Worm (Caenorhabditis elegans): ENCODE measurements around the gene pps-1.

Gene pps-1

DNA sequence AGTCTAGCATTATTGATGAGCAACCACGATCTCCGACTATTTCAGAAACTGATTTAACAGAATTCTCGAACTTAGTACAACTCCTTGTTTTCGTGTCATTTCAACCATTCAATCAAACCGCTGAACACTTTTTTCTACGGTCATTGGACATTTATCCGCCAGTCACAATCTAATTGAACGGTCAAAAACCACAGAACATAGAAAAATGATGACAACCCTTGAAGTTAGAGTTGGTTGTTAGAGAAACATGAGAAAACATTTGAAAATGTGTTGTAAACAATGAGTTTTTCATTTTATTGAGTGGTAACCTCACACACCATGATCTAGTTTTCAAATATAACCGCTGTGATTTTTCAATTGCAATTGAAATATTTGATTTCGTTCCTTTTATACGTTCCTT lies 17.3 kb upstream of the pps-1 start:
- TF ChIP-seq dao-5 (tag; optimal IDR thresholded peaks at IDR 0.05) (no peak), him-1 (tag; optimal IDR thresholded peaks at IDR 0.05) (no peak), W03F9.2 (tag; optimal IDR thresholded peaks at IDR 0.05) (no peak)

DNA sequence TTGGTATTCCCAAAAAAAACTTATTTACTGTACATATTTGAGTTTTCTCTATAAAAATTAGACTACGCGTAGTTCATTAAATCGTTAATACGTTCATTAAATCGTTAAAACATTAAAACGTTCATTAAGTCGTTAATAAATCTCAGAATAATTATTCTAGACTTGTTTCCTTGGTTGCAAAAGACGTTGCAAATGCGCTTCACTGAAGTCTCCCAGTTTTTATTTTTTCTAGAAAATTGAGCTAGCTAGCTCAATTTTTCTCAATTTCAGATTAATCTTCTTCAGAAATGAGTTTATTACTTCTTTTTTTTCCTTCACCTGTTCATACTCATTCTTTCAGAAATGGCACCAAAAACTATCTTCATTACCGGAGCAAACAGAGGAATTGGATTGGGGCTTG lies 16.9 kb upstream of the pps-1 start:
- no peak for TF ChIP-seq him-1 (tag; optimal IDR thresholded peaks at IDR 0.05)

DNA sequence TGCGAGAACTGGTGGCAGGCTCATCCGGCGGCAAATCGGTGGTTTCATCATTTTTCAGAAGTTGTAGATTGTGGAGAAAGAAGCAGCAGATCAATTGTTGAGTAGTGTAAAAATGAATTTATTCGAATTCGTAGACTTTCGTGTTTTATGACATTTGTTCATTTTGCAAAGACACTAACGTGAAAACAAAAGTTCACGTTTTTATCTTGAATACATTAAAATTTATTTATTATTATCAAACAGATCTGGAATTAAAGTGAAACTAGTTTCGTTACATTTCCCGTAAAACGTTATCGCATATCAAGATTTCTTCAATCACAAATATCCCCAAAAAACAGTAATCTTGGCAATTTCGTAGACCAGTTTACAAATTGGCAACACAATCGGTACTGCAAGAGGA lies 14.9 kb upstream of the pps-1 start, which contains the start of gene T14G10.8:
T14G10.8 (minus strand) TSS at position 101 of the 400 bp plus-strand sequence.
- no peak for TF ChIP-seq him-1 (tag; optimal IDR thresholded peaks at IDR 0.05)
- TF ChIP-seq W03F9.2 (tag; optimal IDR thresholded peaks at IDR 0.05), result no peak
- no peak for TF ChIP-seq dao-5 (tag; optimal IDR thresholded peaks at IDR 0.05)

DNA sequence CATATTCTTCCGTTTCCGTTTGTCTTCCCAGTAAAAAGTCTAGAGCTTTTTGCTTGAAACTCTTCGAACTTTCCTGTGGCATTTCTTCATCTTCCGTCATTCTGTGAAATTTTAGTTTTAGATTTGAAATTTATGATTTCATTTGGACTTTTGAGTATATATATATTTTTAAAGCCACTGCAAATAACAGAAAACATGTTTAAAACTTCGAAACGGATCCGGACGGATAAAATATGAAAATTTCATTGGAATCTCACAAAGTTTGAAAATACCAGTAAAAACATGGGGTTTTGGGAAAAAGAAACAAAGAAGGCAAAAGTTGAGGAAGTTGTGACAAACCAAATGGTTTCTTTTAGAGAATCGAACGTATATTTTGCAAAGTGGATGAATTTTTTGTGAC lies 12.9 kb upstream of the pps-1 start, which contains the start of gene pigs-1:
pigs-1 (minus strand) TSS at position 101 of the 400 bp plus-strand sequence.
- TF ChIP-seq W03F9.2 (tag; optimal IDR thresholded peaks at IDR 0.05) (no peak), him-1 (tag; optimal IDR thresholded peaks at IDR 0.05) (no peak), dao-5 (tag; optimal IDR thresholded peaks at IDR 0.05) (no peak)

DNA sequence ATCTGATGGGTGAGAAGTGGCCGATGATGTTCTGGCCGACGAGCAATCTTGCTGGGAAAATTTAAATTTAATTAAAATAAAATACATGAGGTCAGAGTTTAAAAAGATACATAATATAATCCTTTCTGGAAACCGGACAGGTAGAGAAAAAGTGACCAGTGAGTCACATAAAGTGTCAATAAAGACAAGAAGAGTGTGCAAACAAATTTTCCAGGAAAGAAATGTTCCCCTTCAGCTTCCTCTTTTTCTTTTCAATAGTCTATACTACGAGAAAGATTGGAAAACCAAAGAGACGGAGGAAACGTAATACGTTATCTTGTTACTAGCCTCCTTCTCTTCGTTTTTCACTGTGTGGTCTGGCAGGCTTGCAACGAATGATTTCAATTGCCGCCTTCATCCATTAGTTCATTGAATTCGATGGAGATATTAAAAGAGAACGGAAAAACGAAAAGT lies 11.2 kb upstream of the pps-1 start, which contains the start of gene tsp-12:
tsp-12 (minus strand) TSS at position 51 of the 453 bp plus-strand sequence.
- TF ChIP-seq dao-5 (tag; optimal IDR thresholded peaks at IDR 0.05) (no peak), W03F9.2 (tag; optimal IDR thresholded peaks at IDR 0.05) (no peak), him-1 (tag; optimal IDR thresholded peaks at IDR 0.05) (no peak)

DNA sequence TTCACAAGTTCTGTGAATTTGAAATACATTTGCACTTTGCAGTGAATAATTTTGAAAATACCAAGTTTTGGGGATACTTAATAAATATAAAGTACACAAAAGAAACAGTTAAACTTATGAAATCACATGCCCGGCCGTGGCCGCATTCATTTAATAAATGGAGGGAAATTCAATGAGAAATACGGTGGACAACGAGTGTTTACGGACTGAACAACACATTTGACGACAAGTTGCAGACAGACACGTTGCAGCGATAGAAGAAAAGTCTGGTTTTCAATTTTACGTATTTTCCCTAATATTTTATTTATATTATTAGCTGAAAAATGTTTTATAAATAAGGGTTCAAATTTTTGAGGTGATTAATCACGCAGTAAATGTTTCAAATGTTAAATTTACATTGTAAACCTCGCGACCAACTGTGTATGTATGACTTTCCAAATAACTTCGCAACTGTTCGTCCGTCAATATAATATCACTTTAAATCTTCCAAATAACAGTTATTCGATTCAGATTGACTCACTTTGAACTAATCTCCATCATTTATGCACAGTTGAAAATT lies 10.3 kb upstream of the pps-1 start, which contains the start of gene copg-1:
copg-1 (plus strand) TSS at position 509 of the 559 bp plus-strand sequence.
- TF ChIP-seq him-1 (tag; optimal IDR thresholded peaks at IDR 0.05), result peak; percentile 7
- no peak for TF ChIP-seq dao-5 (tag; optimal IDR thresholded peaks at IDR 0.05)
- peak; percentile 63 for TF ChIP-seq W03F9.2 (tag; optimal IDR thresholded peaks at IDR 0.05)

DNA sequence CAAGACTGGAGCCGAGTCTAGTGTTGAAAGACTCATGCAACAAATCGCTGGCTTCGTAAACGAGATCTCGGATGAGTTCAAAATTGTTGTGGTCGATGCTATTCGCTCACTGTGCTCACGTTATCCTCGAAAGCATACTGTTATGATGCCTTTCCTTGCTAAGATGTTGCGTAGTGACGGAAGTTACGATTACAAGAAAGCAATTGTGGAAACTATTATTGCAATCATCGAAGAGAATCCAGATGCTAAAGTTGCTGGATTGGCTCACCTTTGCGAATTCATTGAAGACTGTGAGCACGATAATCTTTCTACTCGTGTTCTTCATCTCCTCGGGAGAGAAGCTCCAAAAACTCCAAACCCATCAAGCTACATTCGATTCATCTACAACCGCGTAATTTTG lies 8.3 kb upstream of the pps-1 start:
- no peak for TF ChIP-seq dao-5 (tag; optimal IDR thresholded peaks at IDR 0.05)
- TF ChIP-seq him-1 (tag; optimal IDR thresholded peaks at IDR 0.05), result no peak
- TF ChIP-seq W03F9.2 (tag; optimal IDR thresholded peaks at IDR 0.05), result no peak

DNA sequence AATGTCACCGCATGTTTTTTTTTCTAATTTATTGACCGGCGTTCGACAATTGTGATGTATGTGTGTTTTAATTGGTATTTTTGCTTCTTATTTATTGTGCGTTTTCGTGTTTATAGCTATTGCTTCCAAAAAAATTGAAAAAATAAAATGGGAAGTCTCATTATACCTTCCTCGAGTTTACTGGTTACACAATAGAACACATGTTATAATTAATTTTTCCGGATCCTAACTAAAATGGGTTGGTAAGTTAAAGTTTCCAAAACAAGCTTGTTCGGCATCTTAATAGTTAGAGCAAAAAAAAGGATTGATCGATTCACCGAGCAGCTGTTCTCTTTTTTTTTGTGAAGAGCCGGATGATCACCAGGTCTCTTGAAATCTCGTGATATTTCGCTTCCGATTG lies 6.3 kb upstream of the pps-1 start, which contains the start of gene ttr-54:
ttr-54 (plus strand) TSS at position 301 of the 400 bp plus-strand sequence.
- TF ChIP-seq dao-5 (tag; optimal IDR thresholded peaks at IDR 0.05) (no peak), him-1 (tag; optimal IDR thresholded peaks at IDR 0.05) (no peak), W03F9.2 (tag; optimal IDR thresholded peaks at IDR 0.05) (no peak)

DNA sequence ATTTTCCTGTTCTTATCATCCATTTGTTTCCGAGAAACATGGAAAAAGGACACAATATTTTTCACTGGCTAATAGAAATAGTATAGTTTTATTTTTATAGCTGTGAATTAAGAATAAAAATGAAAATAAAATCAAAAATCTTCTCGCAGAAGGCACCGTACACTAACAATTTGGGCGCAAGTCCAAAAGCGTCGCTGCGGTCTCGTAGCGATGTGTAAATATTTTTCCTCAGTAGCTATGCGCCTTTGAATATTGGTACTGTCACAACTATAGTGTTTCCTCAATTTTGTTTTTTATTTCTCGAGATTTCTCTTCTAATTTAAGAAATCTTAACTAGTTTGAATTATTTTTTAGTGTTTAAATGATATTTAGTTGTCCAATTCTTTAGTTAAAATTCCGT lies 4.8 kb upstream of the pps-1 start:
- no peak for TF ChIP-seq dao-5 (tag; optimal IDR thresholded peaks at IDR 0.05)
- no peak for TF ChIP-seq him-1 (tag; optimal IDR thresholded peaks at IDR 0.05)
- no peak for TF ChIP-seq W03F9.2 (tag; optimal IDR thresholded peaks at IDR 0.05)

DNA sequence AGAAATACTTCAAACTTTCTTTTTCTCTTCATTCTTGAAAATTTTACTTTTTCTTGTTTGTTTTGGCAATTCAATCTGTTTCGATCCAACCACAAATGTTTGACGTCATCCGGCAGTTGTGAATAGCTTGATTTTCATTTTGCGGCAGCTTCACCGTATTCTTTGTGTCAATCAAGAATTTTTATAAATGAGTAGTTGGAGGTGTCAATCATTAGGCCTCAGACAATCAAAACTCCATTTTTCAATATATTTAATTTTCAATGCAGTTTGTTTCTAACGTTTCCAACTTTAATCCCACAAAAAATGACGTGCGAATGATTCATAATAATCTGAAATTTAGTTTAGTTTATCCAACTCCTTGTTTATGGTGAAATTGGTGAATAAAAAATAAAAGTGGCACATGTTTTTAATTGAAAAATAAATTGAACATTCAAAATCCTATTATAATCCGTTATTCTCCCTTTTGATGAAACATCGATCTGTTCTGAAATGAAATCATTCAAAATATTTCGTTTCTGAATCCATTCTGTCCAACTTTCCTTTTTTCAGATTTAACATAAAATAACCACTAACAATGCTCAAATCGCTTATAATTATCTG lies 4.2 kb upstream of the pps-1 start, which contains the start of gene ttr-53:
ttr-53 (plus strand) TSS at position 550 of the 600 bp plus-strand sequence.
- TF ChIP-seq him-1 (tag; optimal IDR thresholded peaks at IDR 0.05), result no peak
- no peak for TF ChIP-seq W03F9.2 (tag; optimal IDR thresholded peaks at IDR 0.05)
- TF ChIP-seq dao-5 (tag; optimal IDR thresholded peaks at IDR 0.05), result no peak

DNA sequence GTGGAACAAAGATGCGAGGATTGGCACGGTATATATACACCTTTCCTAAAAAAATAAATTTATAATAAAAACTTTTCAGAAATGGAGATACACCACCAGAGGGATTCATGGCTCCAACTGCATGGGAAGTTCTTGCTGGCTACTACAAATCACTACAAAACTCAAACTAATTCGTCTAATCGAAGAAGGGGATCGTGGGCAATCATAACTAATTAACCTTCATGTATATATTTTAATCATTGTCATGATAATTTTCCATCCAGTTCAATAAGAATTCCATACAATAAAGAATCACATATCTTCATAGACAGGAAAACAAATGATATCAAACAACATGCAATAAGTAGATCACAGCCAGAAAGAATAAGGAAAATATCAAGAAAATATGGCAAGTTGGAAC lies 2.3 kb downstream of the pps-1 start:
- no peak for TF ChIP-seq dao-5 (tag; optimal IDR thresholded peaks at IDR 0.05)
- TF ChIP-seq W03F9.2 (tag; optimal IDR thresholded peaks at IDR 0.05), result no peak
- TF ChIP-seq him-1 (tag; optimal IDR thresholded peaks at IDR 0.05), result no peak

DNA sequence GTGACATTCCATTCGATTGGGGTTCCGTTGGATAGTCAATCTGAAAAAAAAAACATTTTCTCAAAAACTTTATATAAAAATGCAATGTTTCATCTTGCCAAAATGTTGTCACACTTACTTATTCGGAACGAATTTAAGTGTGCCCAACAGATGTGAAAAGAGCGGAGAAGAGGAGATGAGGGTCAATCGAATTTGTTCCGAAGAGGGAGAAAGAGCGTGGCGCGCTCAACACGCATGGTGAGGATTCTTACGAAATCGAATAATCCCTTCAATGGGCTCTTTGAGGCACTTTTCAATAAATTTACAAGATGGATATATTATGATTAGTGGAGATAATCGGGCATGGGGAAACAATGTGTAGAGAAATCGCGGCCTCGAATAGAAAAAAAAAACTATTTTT lies 9.0 kb downstream of the pps-1 start:
- TF ChIP-seq dao-5 (tag; optimal IDR thresholded peaks at IDR 0.05) (no peak), W03F9.2 (tag; optimal IDR thresholded peaks at IDR 0.05) (no peak), him-1 (tag; optimal IDR thresholded peaks at IDR 0.05) (no peak)

DNA sequence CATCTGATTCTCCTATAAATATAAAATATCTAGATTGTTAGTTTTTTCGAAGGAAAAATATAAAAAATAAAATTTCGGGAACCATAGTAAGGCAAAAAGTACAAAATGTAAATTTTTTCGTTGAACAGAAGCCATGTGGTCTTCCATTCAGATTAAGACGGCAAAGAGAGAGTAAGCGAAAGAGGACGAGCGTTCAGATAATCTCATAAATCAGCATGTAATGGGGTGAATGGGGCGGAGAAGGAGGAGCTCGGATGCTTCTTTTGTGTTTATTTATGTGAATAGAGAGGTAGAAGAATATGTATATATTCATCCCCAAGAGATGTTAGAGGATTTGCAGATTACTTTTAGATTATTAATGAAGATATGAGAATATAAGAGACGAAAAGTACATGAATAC lies 12.5 kb downstream of the pps-1 start, which contains the start of gene pxf-1:
pxf-1 (minus strand) TSS at position 14 of the 400 bp plus-strand sequence.
- TF ChIP-seq dao-5 (tag; optimal IDR thresholded peaks at IDR 0.05) (no peak), W03F9.2 (tag; optimal IDR thresholded peaks at IDR 0.05) (no peak), him-1 (tag; optimal IDR thresholded peaks at IDR 0.05) (no peak)

DNA sequence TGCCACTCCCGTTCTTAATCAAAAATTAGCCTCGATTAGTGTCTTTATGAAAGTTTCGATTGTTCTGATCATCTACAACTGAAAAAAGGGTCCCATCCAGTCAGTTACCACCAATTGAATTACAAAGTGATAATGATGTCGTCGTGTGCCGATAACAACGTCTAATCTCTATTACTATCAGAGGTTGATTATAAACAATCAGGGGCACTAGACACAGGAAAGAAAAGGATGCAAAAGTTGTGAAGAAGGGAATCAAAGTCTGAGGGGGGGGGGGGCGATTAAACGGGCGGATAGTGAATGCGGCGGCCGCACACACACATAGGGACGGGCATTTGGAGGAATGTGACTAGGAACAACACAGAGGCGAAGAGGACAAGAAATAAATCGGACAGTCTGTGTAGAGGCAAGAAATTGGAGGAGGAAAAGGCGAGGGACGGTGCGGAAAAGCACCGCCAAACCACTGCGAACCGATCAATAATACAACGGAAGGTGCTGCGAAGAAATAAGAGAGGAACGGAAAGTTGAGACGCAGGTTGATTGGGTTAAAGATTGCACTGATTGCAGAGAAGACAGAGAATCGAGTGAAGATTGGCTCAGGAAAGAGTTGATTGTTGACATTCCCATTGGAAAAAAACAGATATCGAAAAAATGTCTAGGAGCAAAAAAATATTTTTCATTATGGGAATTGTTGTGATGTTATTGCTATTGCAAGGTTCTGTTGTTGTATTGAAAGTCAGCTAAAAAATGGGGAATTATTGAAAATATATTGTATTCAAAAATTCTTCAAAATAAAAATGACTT lies 13.3 kb downstream of the pps-1 start:
- no peak for TF ChIP-seq him-1 (tag; optimal IDR thresholded peaks at IDR 0.05)
- TF ChIP-seq W03F9.2 (tag; optimal IDR thresholded peaks at IDR 0.05), result no peak
- TF ChIP-seq dao-5 (tag; optimal IDR thresholded peaks at IDR 0.05), result no peak
